Fruit fly (Drosophila melanogaster) whole organism, pupa: Measurements from ENCODE around the gene feo.
A peak's percentile ranks its signal among the peaks of the same experiment; 100 is the strongest.

Experiments
- CG10348 ChIP-seq: fragments of 200-800 bp; sonication (Bioruptor generic); IDR thresholded peaks from 2 replicates; pipeline ENCODE4 v1.3.6; 2022; ENCODE audit warnings: missing biosample characterization, missing genetic modification characterization
- CG12605 ChIP-seq: fragments of 200-800 bp; sonication (Bioruptor generic); IDR thresholded peaks from 2 replicates; pipeline ENCODE4 v1.3.6; 2022; ENCODE audit warnings: missing biosample characterization, missing genetic modification characterization
- CG13204 ChIP-seq: fragments of 200-800 bp; sonication (Bioruptor generic); optimal IDR thresholded peaks from 2 replicates; lab custom pipeline; 2018; ENCODE audit warnings: missing biosample characterization, mild to moderate bottlenecking, missing genetic modification characterization, moderate library complexity
- CG14655 ChIP-seq: fragments of 200-800 bp; sonication (Bioruptor generic); optimal IDR thresholded peaks from 3 replicates; lab custom pipeline; 2017; ENCODE audit warnings: mild to moderate bottlenecking, missing biosample characterization, missing genetic modification reagents, missing genetic modification characterization
- CG15710 ChIP-seq: fragments of 200-800 bp; sonication (Bioruptor generic); optimal IDR thresholded peaks from 2 replicates; lab custom pipeline; 2018; ENCODE audit warnings: missing biosample characterization, mild to moderate bottlenecking, missing genetic modification characterization, moderate library complexity
- CG17806 ChIP-seq: fragments of 200-800 bp; sonication (Bioruptor generic); optimal IDR thresholded peaks from 2 replicates; lab custom pipeline; 2018; ENCODE audit warnings: missing biosample characterization, mild to moderate bottlenecking, missing genetic modification characterization, moderate library complexity
- CG32121 ChIP-seq: fragments of 200-800 bp; sonication (Bioruptor generic); IDR thresholded peaks from 2 replicates; pipeline ENCODE4 v1.3.6; 2022; ENCODE audit warnings: missing biosample characterization, missing genetic modification characterization
- CG34367 ChIP-seq: fragments of 200-800 bp; sonication (Bioruptor generic); optimal IDR thresholded peaks from 2 replicates; lab custom pipeline; 2018; ENCODE audit warnings: missing biosample characterization, mild to moderate bottlenecking, missing genetic modification characterization
- CG4496 ChIP-seq: fragments of 200-800 bp; sonication (Bioruptor generic); IDR thresholded peaks from 3 replicates; pipeline ENCODE4 v1.3.6; 2022; ENCODE audit warnings: missing biosample characterization, missing genetic modification characterization
- CG8159 ChIP-seq: fragments of 200-800 bp; sonication (Bioruptor generic); optimal IDR thresholded peaks from 3 replicates; lab custom pipeline; 2018; ENCODE audit warnings: missing biosample characterization, mild to moderate bottlenecking, missing genetic modification characterization, moderate library complexity
- CG8301 ChIP-seq: fragments of 200-800 bp; sonication (Bioruptor generic); optimal IDR thresholded peaks from 2 replicates; lab custom pipeline; 2018; ENCODE audit warnings: missing biosample characterization, mild to moderate bottlenecking, missing genetic modification characterization
- CG9948 ChIP-seq: fragments of 200-800 bp; sonication (Bioruptor generic); optimal IDR thresholded peaks from 2 replicates; lab custom pipeline; 2018; ENCODE audit warnings: missing biosample characterization, mild to moderate bottlenecking, missing genetic modification characterization, moderate library complexity
- D1 ChIP-seq: fragments of 200-800 bp; sonication (Bioruptor generic); optimal IDR thresholded peaks from 2 replicates; lab custom pipeline; 2018; ENCODE audit warnings: missing biosample characterization, mild to moderate bottlenecking, missing genetic modification characterization, moderate library complexity
- EcR ChIP-seq: fragments of 200-800 bp; sonication (Bioruptor generic); optimal IDR thresholded peaks from 3 replicates; lab custom pipeline; 2019; ENCODE audit warnings: missing biosample characterization, missing genetic modification characterization, mild to moderate bottlenecking, moderate library complexity, missing genetic modification reagents
- Ets98B ChIP-seq: fragments of 200-800 bp; sonication (Bioruptor generic); IDR thresholded peaks from 2 replicates; pipeline ENCODE4 v1.3.6; 2022; ENCODE audit warnings: missing biosample characterization, missing genetic modification characterization
- Pif1A ChIP-seq: fragments of 200-800 bp; sonication (Bioruptor generic); optimal IDR thresholded peaks from 3 replicates; lab custom pipeline; 2016; ENCODE audit warnings: missing biosample characterization, missing genetic modification characterization
- Pif1B ChIP-seq: fragments of 200-800 bp; sonication (Bioruptor generic); optimal IDR thresholded peaks from 3 replicates; lab custom pipeline; 2016; ENCODE audit warnings: missing biosample characterization, missing genetic modification characterization
- Snoo ChIP-seq: fragments of 200-800 bp; sonication (Bioruptor generic); optimal IDR thresholded peaks from 3 replicates; lab custom pipeline; 2017; ENCODE audit warnings: missing biosample characterization, mild to moderate bottlenecking, missing genetic modification characterization, inconsistent platforms
- fd96Ca ChIP-seq: fragments of 200-800 bp; sonication (Bioruptor generic); IDR thresholded peaks from 3 replicates; pipeline ENCODE4 v1.3.6; 2022; ENCODE audit warnings: missing biosample characterization, missing genetic modification characterization
- gl ChIP-seq: fragments of 200-800 bp; sonication (Bioruptor generic); optimal IDR thresholded peaks from 2 replicates; lab custom pipeline; 2018; ENCODE audit warnings: missing biosample characterization, mild to moderate bottlenecking, missing genetic modification characterization
- rn ChIP-seq: fragments of 200-800 bp; sonication (Bioruptor generic); IDR thresholded peaks from 2 replicates; pipeline ENCODE4 v1.3.6; 2022; ENCODE audit warnings: missing biosample characterization, missing genetic modification characterization

The feo gene

dm6 chrX:10822096-10822495 is 32.6 kb downstream of the feo start:
- TF ChIP-seq Pif1A (GFP tag; lab: Kevin White, UChicago) (no peak), CG4496 (GFP tag; lab: Robert Waterston, UW) (no peak), CG15710 (tag; lab: Kevin White, UChicago) (no peak), D1 (no peak), gl (tag; lab: Kevin White, UChicago) (no peak), EcR (GFP tag; lab: Kevin White, UChicago) (no peak), CG32121 (GFP tag; lab: Robert Waterston, UW) (no peak), fd96Ca (no peak), CG17806 (tag; lab: Kevin White, UChicago) (no peak), CG10348 (no peak)

- TF ChIP-seq CG34367 (tag; lab: Kevin White, UChicago) (no peak), CG9948 (tag; lab: Kevin White, UChicago) (no peak), CG17806 (tag; lab: Kevin White, UChicago) (no peak), Snoo (tag; lab: Kevin White, UChicago) (no peak), Pif1A (GFP tag; lab: Kevin White, UChicago) (no peak), CG13204 (GFP tag; lab: Kevin White, UChicago) (no peak), Ets98B (GFP tag; lab: Robert Waterston, UW) (no peak), CG12605 (no peak), CG8159 (tag; lab: Kevin White, UChicago) (no peak), CG4496 (GFP tag; lab: Robert Waterston, UW) (no peak), CG15710 (tag; lab: Kevin White, UChicago) (no peak)
These were observed 33.9 kb downstream of the feo start for dm6 chrX:10820741-10821140.

dm6 chrX:10816856-10817255 is 37.8 kb downstream of the feo start:
- TF ChIP-seq CG4496 (GFP tag; lab: Robert Waterston, UW) (no peak), CG14655 (GFP tag; lab: Kevin White, UChicago) (no peak), fd96Ca (no peak), CG8159 (tag; lab: Kevin White, UChicago) (no peak), CG13204 (GFP tag; lab: Kevin White, UChicago) (no peak), CG15710 (tag; lab: Kevin White, UChicago) (no peak), CG12605 (no peak), EcR (GFP tag; lab: Kevin White, UChicago) (no peak), rn (GFP tag; lab: Robert Waterston, UW) (no peak), Pif1B (GFP tag; lab: Kevin White, UChicago) (no peak), Pif1A (GFP tag; lab: Kevin White, UChicago) (no peak)

- TF ChIP-seq Pif1B (GFP tag; lab: Kevin White, UChicago) (no peak), CG13204 (GFP tag; lab: Kevin White, UChicago) (no peak), Ets98B (GFP tag; lab: Robert Waterston, UW) (no peak), CG17806 (tag; lab: Kevin White, UChicago) (no peak), Pif1A (GFP tag; lab: Kevin White, UChicago) (no peak), rn (GFP tag; lab: Robert Waterston, UW) (no peak), CG15710 (tag; lab: Kevin White, UChicago) (no peak), CG4496 (GFP tag; lab: Robert Waterston, UW) (no peak), fd96Ca (no peak), CG34367 (tag; lab: Kevin White, UChicago) (no peak), EcR (GFP tag; lab: Kevin White, UChicago) (no peak), CG32121 (GFP tag; lab: Robert Waterston, UW) (no peak), CG8159 (tag; lab: Kevin White, UChicago) (no peak), CG12605 (no peak), Snoo (tag; lab: Kevin White, UChicago) (no peak), CG10348 (no peak)
These were observed 39.1 kb downstream of the feo start for dm6 chrX:10815511-10816080.

- no peak for TF ChIP-seq Pif1B (GFP tag; lab: Kevin White, UChicago)
- TF ChIP-seq Snoo (tag; lab: Kevin White, UChicago), result no peak
- no peak for TF ChIP-seq D1
- TF ChIP-seq CG8159 (tag; lab: Kevin White, UChicago), result no peak
- no peak for TF ChIP-seq CG9948 (tag; lab: Kevin White, UChicago)
- TF ChIP-seq CG12605, result no peak
- no peak for TF ChIP-seq CG14655 (GFP tag; lab: Kevin White, UChicago)
- no peak for TF ChIP-seq CG10348
- TF ChIP-seq EcR (GFP tag; lab: Kevin White, UChicago), result no peak
- TF ChIP-seq fd96Ca, result no peak
- TF ChIP-seq CG32121 (GFP tag; lab: Robert Waterston, UW), result no peak
- no peak for TF ChIP-seq rn (GFP tag; lab: Robert Waterston, UW)
- no peak for TF ChIP-seq CG8301 (tag; lab: Kevin White, UChicago)
These were observed 39.8 kb downstream of the feo start for dm6 chrX:10814832-10815372.

dm6 chrX:10814113-10814512 is 40.6 kb downstream of the feo start:
- TF ChIP-seq CG4496 (GFP tag; lab: Robert Waterston, UW) (peak; percentile 71; the same call in 2 of the 3 replicates), CG32121 (GFP tag; lab: Robert Waterston, UW) (peak; percentile 53; the same call in 1 of the 2 replicates), Ets98B (GFP tag; lab: Robert Waterston, UW) (peak; percentile 64), gl (tag; lab: Kevin White, UChicago) (no peak), CG12605 (peak; percentile 47; the same call in 1 of the 2 replicates), Pif1A (GFP tag; lab: Kevin White, UChicago) (no peak), rn (GFP tag; lab: Robert Waterston, UW) (no peak), CG8159 (tag; lab: Kevin White, UChicago) (no peak), fd96Ca (peak; percentile 54; the same call in 1 of the 3 replicates)
- TF ChIP-seq, all 21 proteins: peak for 5
